Worm (Caenorhabditis elegans) whole organism, L2 larva: ENCODE results near the gene M199.9.

ENCODE experiments used
- C34F6.9 ChIP-seq: fragments of 150-350 bp; optimal IDR thresholded peaks from 2 replicates; lab custom pipeline; 2014; ENCODE audit warnings: missing biosample characterization, missing genetic modification characterization
- F13H6.1 ChIP-seq: sonication (generic microtip); optimal IDR thresholded peaks from 2 replicates; lab custom pipeline; 2016; ENCODE audit warnings: missing genetic modification characterization, missing compliant biosample characterization
- R02D3.7 ChIP-seq: fragments of 150-350 bp; optimal IDR thresholded peaks from 2 replicates; lab custom pipeline; 2014; ENCODE audit warnings: missing biosample characterization, missing genetic modification characterization
- Y55F3AM.14 ChIP-seq: fragments of 200-800 bp; sonication (Bioruptor generic); optimal IDR thresholded peaks from 2 replicates; lab custom pipeline; 2018; ENCODE audit warnings: mild to moderate bottlenecking, missing genetic modification characterization, missing compliant biosample characterization
- ZK546.5 ChIP-seq: sonication (generic microtip); optimal IDR thresholded peaks from 2 replicates; lab custom pipeline; 2017; ENCODE audit warnings: missing biosample characterization, missing genetic modification characterization
- alr-1 ChIP-seq: fragments of 150-350 bp; optimal IDR thresholded peaks from 2 replicates; lab custom pipeline; 2014; ENCODE audit warnings: missing biosample characterization, missing genetic modification characterization
- aly-2 ChIP-seq: fragments of 150-350 bp; optimal IDR thresholded peaks from 2 replicates; lab custom pipeline; 2014; ENCODE audit warnings: missing biosample characterization, missing genetic modification characterization
- blmp-1 ChIP-seq: sonication (generic microtip); optimal IDR thresholded peaks from 2 replicates; lab custom pipeline; 2017; ENCODE audit warnings: missing genetic modification characterization, mild to moderate bottlenecking, missing compliant biosample characterization, antibody characterized with exemption, moderate library complexity; ENCODE audit not compliant: insufficient read depth
- ceh-16 ChIP-seq: fragments of 150-350 bp; optimal IDR thresholded peaks from 2 replicates; lab custom pipeline; 2014; ENCODE audit warnings: missing biosample characterization, missing genetic modification characterization
- ceh-82 ChIP-seq: fragments of 150-350 bp; optimal IDR thresholded peaks from 2 replicates; lab custom pipeline; 2014; ENCODE audit warnings: missing biosample characterization, missing genetic modification characterization
- crh-2 ChIP-seq: sonication (generic microtip); optimal IDR thresholded peaks from 2 replicates; lab custom pipeline; 2017; ENCODE audit warnings: missing biosample characterization, missing genetic modification characterization
- dmd-4 ChIP-seq: sonication (generic microtip); optimal IDR thresholded peaks from 2 replicates; lab custom pipeline; 2017; ENCODE audit warnings: missing biosample characterization, missing genetic modification characterization
- egl-27 ChIP-seq: sonication (generic microtip); optimal IDR thresholded peaks from 3 replicates; lab custom pipeline; 2017; ENCODE audit warnings: missing biosample characterization, missing genetic modification reagents, missing genetic modification characterization
- elt-1 ChIP-seq: fragments of 150-350 bp; optimal IDR thresholded peaks from 2 replicates; lab custom pipeline; 2014; ENCODE audit warnings: missing biosample characterization, missing genetic modification characterization
- elt-3 ChIP-seq: sonication (generic microtip); optimal IDR thresholded peaks from 2 replicates; lab custom pipeline; 2017; ENCODE audit warnings: missing biosample characterization, missing genetic modification characterization
- fos-1 ChIP-seq: fragments of 150-350 bp; optimal IDR thresholded peaks from 2 replicates; lab custom pipeline; 2014; ENCODE audit warnings: missing biosample characterization, missing genetic modification characterization
- gmeb-1 ChIP-seq: fragments of 150-350 bp; optimal IDR thresholded peaks from 2 replicates; lab custom pipeline; 2014; ENCODE audit warnings: missing biosample characterization, missing genetic modification characterization
- lin-11 ChIP-seq: fragments of 150-350 bp; sonication (generic microtip); optimal IDR thresholded peaks from 2 replicates; lab custom pipeline; 2014; ENCODE audit warnings: missing biosample characterization, missing genetic modification characterization, inconsistent platforms, mixed read lengths
- lin-13 ChIP-seq: fragments of 150-350 bp; optimal IDR thresholded peaks from 2 replicates; lab custom pipeline; 2014; ENCODE audit warnings: missing biosample characterization, missing genetic modification reagents, missing genetic modification characterization
- lin-39 ChIP-seq: fragments of 150-350 bp; optimal IDR thresholded peaks from 2 replicates; lab custom pipeline; 2014; ENCODE audit warnings: missing biosample characterization, missing genetic modification reagents, missing genetic modification characterization
- mbf-1 ChIP-seq: sonication (generic microtip); optimal IDR thresholded peaks from 2 replicates; lab custom pipeline; 2017; ENCODE audit warnings: missing biosample characterization, missing genetic modification characterization
- mdl-1 ChIP-seq, 2 experiments: fragments of 150-350 bp in 1 of 2; sonication (generic microtip) in 1 of 2; optimal IDR thresholded peaks; 2 replicates each; lab custom pipeline; 2017; ENCODE audit warnings: missing biosample characterization in 2 of 2, missing genetic modification characterization in 2 of 2
- nhr-10 ChIP-seq: sonication (generic microtip); optimal IDR thresholded peaks from 2 replicates; lab custom pipeline; 2017; ENCODE audit warnings: missing biosample characterization, missing genetic modification characterization
- nhr-11 ChIP-seq: fragments of 150-350 bp; optimal IDR thresholded peaks from 2 replicates; lab custom pipeline; 2014; ENCODE audit warnings: missing biosample characterization, missing genetic modification characterization
- nhr-12 ChIP-seq: fragments of 150-350 bp; optimal IDR thresholded peaks from 2 replicates; lab custom pipeline; 2014; ENCODE audit warnings: missing biosample characterization, missing genetic modification characterization
- nhr-23 ChIP-seq: fragments of 150-350 bp; optimal IDR thresholded peaks from 2 replicates; lab custom pipeline; 2014; ENCODE audit warnings: missing biosample characterization, missing genetic modification reagents, missing genetic modification characterization
- nhr-237 ChIP-seq: fragments of 150-350 bp; optimal IDR thresholded peaks from 2 replicates; lab custom pipeline; 2014; ENCODE audit warnings: missing biosample characterization, missing genetic modification characterization
- nhr-25 ChIP-seq: fragments of 150-350 bp; sonication (generic microtip); optimal IDR thresholded peaks from 3 replicates; lab custom pipeline; 2014; ENCODE audit warnings: missing biosample characterization, missing genetic modification characterization
- peb-1 ChIP-seq: fragments of 150-350 bp; optimal IDR thresholded peaks from 2 replicates; lab custom pipeline; 2014; ENCODE audit warnings: missing biosample characterization, missing genetic modification characterization
- sem-4 ChIP-seq: fragments of 150-350 bp; optimal IDR thresholded peaks from 2 replicates; lab custom pipeline; 2014; ENCODE audit warnings: missing biosample characterization, missing genetic modification reagents, missing genetic modification characterization
- skn-1 ChIP-seq: sonication (generic microtip); optimal IDR thresholded peaks from 2 replicates; lab custom pipeline; 2017; ENCODE audit warnings: missing biosample characterization, missing genetic modification characterization
- sma-3 ChIP-seq: sonication (generic microtip); optimal IDR thresholded peaks from 2 replicates; lab custom pipeline; 2016; ENCODE audit warnings: missing genetic modification reagents, missing genetic modification characterization, missing compliant biosample characterization
- sma-9 ChIP-seq, 2 experiments: fragments of 150-350 bp in 1 of 2; sonication (generic microtip) in 1 of 2; optimal IDR thresholded peaks; 2 replicates each; lab custom pipeline; 2014 to 2016; ENCODE audit warnings: missing genetic modification characterization in 2 of 2, mild to moderate bottlenecking in 1 of 2, missing biosample characterization in 1 of 2, missing compliant biosample characterization in 1 of 2, missing genetic modification reagents in 1 of 2, moderate library complexity in 1 of 2
- snpc-4 ChIP-seq: fragments of 150-350 bp; optimal IDR thresholded peaks from 2 replicates; lab custom pipeline; 2014; ENCODE audit warnings: missing biosample characterization, missing genetic modification characterization
- unc-39 ChIP-seq: fragments of 150-350 bp; optimal IDR thresholded peaks from 2 replicates; lab custom pipeline; 2014; ENCODE audit warnings: missing biosample characterization, missing genetic modification characterization
- unc-55 ChIP-seq: fragments of 150-350 bp; sonication (generic microtip); optimal IDR thresholded peaks from 3 replicates; lab custom pipeline; 2014; ENCODE audit warnings: missing biosample characterization, missing genetic modification reagents, missing genetic modification characterization
- unc-62 ChIP-seq: fragments of 150-350 bp; optimal IDR thresholded peaks from 2 replicates; lab custom pipeline; 2014; ENCODE audit warnings: missing biosample characterization, missing genetic modification reagents, missing genetic modification characterization
- ztf-1 ChIP-seq: fragments of 200-800 bp; sonication (Bioruptor generic); conservative IDR thresholded peaks from 2 replicates; pipeline ENCODE4 v1.3.6; 2022; ENCODE audit warnings: missing genetic modification characterization, missing compliant biosample characterization

The M199.9 gene

DNA sequence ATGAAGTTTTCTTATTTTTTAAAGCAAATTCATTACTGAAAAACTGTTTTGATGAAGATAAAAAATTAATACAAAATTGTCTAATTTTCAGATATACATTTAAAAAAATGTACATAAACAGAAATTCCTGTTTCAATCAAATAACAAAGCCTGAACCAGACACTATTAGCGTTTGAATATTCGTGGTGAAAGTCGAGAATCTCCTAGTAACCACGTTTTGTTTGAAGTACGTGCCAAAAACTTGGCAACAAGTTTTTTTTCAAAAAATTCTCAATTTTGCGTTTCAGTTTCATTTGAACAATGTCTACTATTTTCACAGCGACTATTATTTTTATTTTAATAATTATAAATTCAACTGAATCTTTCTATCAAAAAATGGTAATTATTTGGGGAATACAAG lies 4.7 kb downstream of the M199.9 start, which contains the start of gene M199.7:
Gene M199.7, plus strand, starts transcription at position 301 of the 400 bp plus-strand sequence.
- TF ChIP-seq elt-3 (no peak), blmp-1 (tag; lab: Kevin White, UChicago) (no peak), mdl-1 (tag; optimal IDR thresholded peaks at IDR 0.05; lab: Kevin White, UChicago) (no peak), fos-1 (tag; lab: Kevin White, UChicago) (no peak), mbf-1 (tag; lab: Kevin White, UChicago) (no peak), elt-1 (tag; lab: Kevin White, UChicago) (no peak), egl-27 (tag; lab: Kevin White, UChicago) (no peak), nhr-23 (tag; lab: Kevin White, UChicago) (no peak), gmeb-1 (tag; lab: Kevin White, UChicago) (no peak), peb-1 (tag; lab: Kevin White, UChicago) (no peak), aly-2 (tag; lab: Kevin White, UChicago) (no peak)

- TF ChIP-seq nhr-12 (no peak), crh-2 (no peak), ceh-82 (tag; lab: Kevin White, UChicago) (no peak), C34F6.9 (tag; lab: Kevin White, UChicago) (no peak), aly-2 (tag; lab: Kevin White, UChicago) (no peak), alr-1 (no peak), lin-11 (tag; lab: Kevin White, UChicago) (no peak), skn-1 (tag; lab: Kevin White, UChicago) (no peak), blmp-1 (tag; lab: Kevin White, UChicago) (no peak), lin-39 (tag; lab: Kevin White, UChicago) (no peak), dmd-4 (no peak)
These were observed 6.9 kb downstream of the M199.9 start, which contains the start of gene clec-189 for ce11 chrIV:15120746-15121145. clec-189 (plus strand) TSS chrIV:15120837.

DNA sequence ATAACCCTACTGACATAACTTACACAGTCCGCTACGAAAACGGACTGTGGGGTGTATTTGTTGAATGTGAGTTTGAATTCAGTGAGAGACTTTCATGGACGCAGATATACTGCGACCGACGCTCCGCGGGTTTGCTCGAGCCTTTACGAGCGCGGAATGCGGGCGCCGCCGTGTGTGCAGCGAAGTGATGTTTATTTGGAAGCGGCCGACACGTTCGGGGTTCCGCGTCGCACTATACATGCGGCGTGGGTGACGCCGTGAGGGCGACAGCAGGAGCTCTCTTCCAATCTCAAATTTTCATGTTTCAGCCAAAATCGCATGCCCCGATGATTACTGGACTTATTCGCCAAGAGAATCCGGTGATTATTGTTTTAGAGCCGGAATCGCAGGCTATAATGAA lies 8.4 kb downstream of the M199.9 start:
- TF ChIP-seq sma-3 (GFP tag; lab: Kevin White, UChicago), result no peak
- no peak for TF ChIP-seq snpc-4
- TF ChIP-seq sma-9 (GFP tag; optimal IDR thresholded peaks at IDR 0.05; lab: Kevin White, UChicago), result no peak
- TF ChIP-seq sma-9 (tag; optimal IDR thresholded peaks at IDR 0.05; lab: Kevin White, UChicago), result no peak
- TF ChIP-seq sem-4 (tag; lab: Kevin White, UChicago), result no peak
- no peak for TF ChIP-seq mbf-1 (tag; lab: Kevin White, UChicago)
- TF ChIP-seq ceh-16 (tag; lab: Kevin White, UChicago), result no peak
- TF ChIP-seq crh-2, result no peak

DNA sequence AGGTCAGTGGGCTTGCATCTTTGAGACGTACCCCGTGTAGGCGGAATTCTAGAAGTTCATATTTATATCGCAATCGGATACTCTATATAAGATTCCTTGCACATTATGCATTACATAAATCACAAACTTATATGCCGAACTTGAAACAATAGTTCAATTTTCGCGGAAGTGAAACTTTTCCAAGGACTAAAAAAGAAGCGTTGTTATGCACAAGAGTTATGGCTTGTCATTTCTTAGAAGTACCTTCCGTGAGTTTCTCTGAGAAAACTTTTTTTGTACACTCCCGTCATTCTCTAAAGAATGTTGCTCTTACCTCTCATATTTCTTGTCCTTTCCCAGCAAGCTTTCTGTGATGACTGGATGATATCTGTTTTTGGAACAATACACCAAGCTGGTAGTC lies 9.2 kb downstream of the M199.9 start, which contains the start of gene M199.136:
Gene M199.136, plus strand, starts transcription at position 301 of the 400 bp plus-strand sequence.
- TF ChIP-seq unc-39 (tag; lab: Kevin White, UChicago), result no peak
- no peak for TF ChIP-seq ZK546.5 (tag; lab: Kevin White, UChicago)
- no peak for TF ChIP-seq sem-4 (tag; lab: Kevin White, UChicago)
- no peak for TF ChIP-seq lin-39 (tag; lab: Kevin White, UChicago)
- TF ChIP-seq nhr-25 (tag; lab: Kevin White, UChicago), result no peak
- TF ChIP-seq ztf-1 (GFP tag; lab: Robert Waterston, UW), result no peak
- TF ChIP-seq Y55F3AM.14, result no peak
- TF ChIP-seq unc-55, result no peak
- no peak for TF ChIP-seq lin-13 (GFP tag; lab: Kevin White, UChicago)
- no peak for TF ChIP-seq elt-1 (tag; lab: Kevin White, UChicago)
- no peak for TF ChIP-seq fos-1 (tag; lab: Kevin White, UChicago)
- no peak for TF ChIP-seq ceh-16 (tag; lab: Kevin White, UChicago)
- TF ChIP-seq mdl-1 (tag; optimal IDR thresholded peaks at IDR 0.05; lab: Kevin White, UChicago), result no peak
- TF ChIP-seq ceh-82 (tag; lab: Kevin White, UChicago), result no peak
- no peak for TF ChIP-seq mbf-1 (tag; lab: Kevin White, UChicago)
- TF ChIP-seq snpc-4, result no peak
- TF ChIP-seq, all 48 proteins: peak for 0

ce11 chrIV:15114324-15114723 lies 13.3 kb downstream of the M199.9 start, which contains the start of gene M199.135:
M199.135 (plus strand) TSS chrIV:15114624.
- no peak for TF ChIP-seq unc-39 (tag; lab: Kevin White, UChicago)
- no peak for TF ChIP-seq nhr-12
- TF ChIP-seq lin-11 (tag; lab: Kevin White, UChicago), result no peak
- no peak for TF ChIP-seq unc-62 (GFP tag; lab: Kevin White, UChicago)
- TF ChIP-seq sma-9 (GFP tag; optimal IDR thresholded peaks at IDR 0.05; lab: Kevin White, UChicago), result no peak
- TF ChIP-seq sma-9 (tag; optimal IDR thresholded peaks at IDR 0.05; lab: Kevin White, UChicago), result no peak
- no peak for TF ChIP-seq snpc-4
- TF ChIP-seq sma-3 (GFP tag; lab: Kevin White, UChicago), result no peak
- no peak for TF ChIP-seq nhr-237 (tag; lab: Kevin White, UChicago)
- TF ChIP-seq dmd-4, result no peak
- no peak for TF ChIP-seq C34F6.9 (tag; lab: Kevin White, UChicago)
- TF ChIP-seq F13H6.1 (tag; lab: Kevin White, UChicago), result no peak
- no peak for TF ChIP-seq lin-39 (tag; lab: Kevin White, UChicago)
- no peak for TF ChIP-seq ztf-1 (GFP tag; lab: Robert Waterston, UW)
- no peak for TF ChIP-seq mbf-1 (tag; lab: Kevin White, UChicago)
- no peak for TF ChIP-seq R02D3.7
- TF ChIP-seq nhr-11 (tag; lab: Kevin White, UChicago), result no peak
- TF ChIP-seq nhr-10 (tag; lab: Kevin White, UChicago), result no peak
